Fruit fly (Drosophila melanogaster): ENCODE data around the gene Gr61a.

Gr61a gene

DNA sequence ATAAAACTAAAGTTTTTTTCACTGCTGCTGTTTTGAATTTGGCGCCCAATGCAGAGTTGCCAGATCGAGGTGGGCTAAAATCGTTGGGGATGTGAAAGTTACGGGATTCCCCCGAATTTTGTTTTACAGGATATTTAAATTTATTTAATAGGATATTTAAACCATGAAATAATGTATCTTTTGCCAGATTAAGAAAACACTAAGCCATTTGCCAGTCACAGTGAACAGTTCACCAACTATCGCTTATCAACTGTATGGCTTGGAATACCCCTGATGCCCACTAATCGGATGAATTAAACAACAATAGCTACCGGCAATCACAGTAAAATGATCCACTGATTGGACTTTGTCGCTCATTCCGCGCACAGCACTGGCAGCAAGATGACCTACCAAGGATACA is 9.8 kb downstream of the Gr61a start, which contains the start of gene Dci:
Dci (plus strand) TSS at position 286 of the 400 bp plus-strand sequence.
- TF ChIP-seq CG11294 (GFP tag; IDR thresholded peaks at IDR 0.05) (peak; percentile 21; the same call in 1 of the 2 replicates), CG11902 (GFP tag; optimal IDR thresholded peaks at IDR 0.05) (peak; percentile 13), Eip75B (GFP tag; optimal IDR thresholded peaks at IDR 0.05) (peak; percentile 58), eg (GFP tag; IDR thresholded peaks at IDR 0.05) (peak; percentile 64), CG7368 (GFP tag; optimal IDR thresholded peaks at IDR 0.05) (peak; percentile 16), spab (GFP tag; optimal IDR thresholded peaks at IDR 0.05) (no peak), CG6808 (GFP tag; optimal IDR thresholded peaks at IDR 0.05) (no peak), svp (GFP tag) (peak; percentile 95), Hr39 (GFP tag; optimal IDR thresholded peaks at IDR 0.05) (peak; percentile 79), acj6 (GFP tag; optimal IDR thresholded peaks at IDR 0.05) (peak; percentile 66), CG8319 (GFP tag; optimal IDR thresholded peaks at IDR 0.05) (peak; percentile 35), CG34406 (GFP tag; optimal IDR thresholded peaks at IDR 0.05) (no peak), CG32006 (GFP tag; optimal IDR thresholded peaks at IDR 0.05) (peak; percentile 62), CG11762 (GFP tag; optimal IDR thresholded peaks at IDR 0.05; ENCODE audit: insufficient read depth) (peak; percentile 40), Sox102F (GFP tag; optimal IDR thresholded peaks at IDR 0.05) (peak; percentile 51), CG10631 (GFP tag; optimal IDR thresholded peaks at IDR 0.05) (peak; percentile 72), Ets96B (tag; optimal IDR thresholded peaks at IDR 0.05) (no peak), CG15336 (GFP tag; IDR thresholded peaks at IDR 0.05) (peak; percentile 57), CG6854 (GFP tag; optimal IDR thresholded peaks at IDR 0.05) (no peak), topi (GFP tag; optimal IDR thresholded peaks at IDR 0.05) (peak; percentile 74), cyc (GFP tag; optimal IDR thresholded peaks at IDR 0.05) (peak; percentile 71), CG8119 (GFP tag; IDR thresholded peaks at IDR 0.05) (no peak; the same call in 2 of the 3 replicates), achi (GFP tag; optimal IDR thresholded peaks at IDR 0.05) (peak; percentile 45), CG16779 (tag; optimal IDR thresholded peaks at IDR 0.05) (no peak), CG9139 (GFP tag; optimal IDR thresholded peaks at IDR 0.05) (no peak), CG6163 (GFP tag; IDR thresholded peaks at IDR 0.05) (peak; percentile 87), Gug (GFP tag; IDR thresholded peaks at IDR 0.05) (no peak), Sox15 (GFP tag; optimal IDR thresholded peaks at IDR 0.05) (peak; percentile 59), CG10669 (GFP tag; optimal IDR thresholded peaks at IDR 0.05) (no peak), fd59A (GFP tag; optimal IDR thresholded peaks at IDR 0.05) (peak; percentile 4), ss (GFP tag; optimal IDR thresholded peaks at IDR 0.05) (no peak), Eip93F (GFP tag; optimal IDR thresholded peaks at IDR 0.05) (no peak), fd85E (GFP tag; optimal IDR thresholded peaks at IDR 0.05) (no peak), Blimp-1 (GFP tag; optimal IDR thresholded peaks at IDR 0.05) (no peak), Sox14 (GFP tag; optimal IDR thresholded peaks at IDR 0.05) (peak; percentile 77), CG1621 (tag; optimal IDR thresholded peaks at IDR 0.05) (peak; percentile 2), CG3032 (tag; optimal IDR thresholded peaks at IDR 0.05) (peak; percentile 58), Met (GFP tag; optimal IDR thresholded peaks at IDR 0.05) (no peak), lz (GFP tag; optimal IDR thresholded peaks at IDR 0.05) (peak; percentile 70), OdsH (GFP tag; optimal IDR thresholded peaks at IDR 0.05) (peak; percentile 76), Smox (GFP tag; optimal IDR thresholded peaks at IDR 0.05) (peak; percentile 61), CG6792 (GFP tag; optimal IDR thresholded peaks at IDR 0.05) (peak; percentile 48), pdm3 (GFP tag; optimal IDR thresholded peaks at IDR 0.05) (peak; percentile 68), Hr38 (GFP tag; optimal IDR thresholded peaks at IDR 0.05) (no peak), esn (GFP tag; optimal IDR thresholded peaks at IDR 0.05) (peak; percentile 77), dac (GFP tag; optimal IDR thresholded peaks at IDR 0.05) (peak; percentile 5), CG6276 (GFP tag; optimal IDR thresholded peaks at IDR 0.05) (no peak), vri (GFP tag; optimal IDR thresholded peaks at IDR 0.05) (no peak), CG31627 (GFP tag; optimal IDR thresholded peaks at IDR 0.05) (peak; percentile 80), fkh (GFP tag; optimal IDR thresholded peaks at IDR 0.05) (no peak), net (GFP tag; optimal IDR thresholded peaks at IDR 0.05) (no peak), Hr4 (GFP tag; optimal IDR thresholded peaks at IDR 0.05) (no peak), CG3919 (GFP tag; optimal IDR thresholded peaks at IDR 0.05) (peak; percentile 60)

Data from whole organism, prepupa.